Fruit fly (Drosophila melanogaster): ENCODE results near the gene cysu.
"Not testable (repeated sequence)": the region's sequence is repeated elsewhere in the genome, so short reads cannot be mapped to it uniquely, and the experiment has no call there.

dm6 chr3R:17456676-17457075 is 31.1 kb downstream of the cysu start, which contains the start of gene CG14330:
- TF ChIP-seq CG8478, CTCF (optimal IDR thresholded peaks at IDR 0.05): not testable (repeated sequence)

All from S2 (cell line).